Worm (Caenorhabditis elegans) whole organism, midembryonic: ENCODE results near the gene srh-27.
"Not testable (repeated sequence)": the region's sequence is repeated elsewhere in the genome, so short reads cannot be mapped to it uniquely, and the experiment has no call there.

Source experiments
- T22C8.4 ChIP-seq: fragments of 200-800 bp; sonication (Bioruptor generic); IDR thresholded peaks from 2 replicates; pipeline ENCODE4 v1.3.6; 2022; ENCODE audit warnings: missing genetic modification characterization, missing compliant biosample characterization
- cog-1 ChIP-seq: sonication (generic microtip); optimal IDR thresholded peaks from 2 replicates; lab custom pipeline; 2016; ENCODE audit warnings: missing genetic modification characterization, missing compliant biosample characterization
- flt-1 ChIP-seq: fragments of 200-800 bp; sonication (Bioruptor generic); IDR thresholded peaks from 2 replicates; pipeline ENCODE4 v1.3.6; 2022; ENCODE audit warnings: missing genetic modification characterization, missing compliant biosample characterization
- klf-2 ChIP-seq: fragments of 200-800 bp; sonication (Bioruptor generic); conservative IDR thresholded peaks from 2 replicates; pipeline ENCODE4 v1.3.6; 2022; ENCODE audit warnings: missing genetic modification reagents, missing genetic modification characterization, missing compliant biosample characterization
- med-1 ChIP-seq: sonication (generic microtip); optimal IDR thresholded peaks from 2 replicates; lab custom pipeline; 2017; ENCODE audit warnings: missing genetic modification characterization, mild to moderate bottlenecking, missing compliant biosample characterization, antibody characterized with exemption, missing genetic modification reagents; ENCODE audit not compliant: insufficient read depth
- ref-1 ChIP-seq: fragments of 200-800 bp; sonication (Bioruptor generic); conservative IDR thresholded peaks from 2 replicates; pipeline ENCODE4 v1.3.6; 2022; ENCODE audit warnings: missing genetic modification reagents, missing genetic modification characterization, missing compliant biosample characterization
- tab-1 ChIP-seq: fragments of 200-800 bp; sonication (Bioruptor generic); IDR thresholded peaks from 2 replicates; pipeline ENCODE4 v1.3.6; 2022; ENCODE audit warnings: missing genetic modification characterization, missing compliant biosample characterization
- ztf-23 ChIP-seq: fragments of 200-800 bp; sonication (Bioruptor generic); IDR thresholded peaks from 2 replicates; pipeline ENCODE4 v1.3.6; 2022; ENCODE audit warnings: missing genetic modification reagents, missing genetic modification characterization, missing compliant biosample characterization
- ztf-29 ChIP-seq: fragments of 200-800 bp; sonication (Bioruptor generic); IDR thresholded peaks from 2 replicates; pipeline ENCODE4 v1.3.6; 2022; ENCODE audit warnings: missing genetic modification reagents, missing genetic modification characterization, missing compliant biosample characterization

srh-27 gene

ce11 chrII:12425644-12426222, 22.6 kb upstream of the srh-27 start, which contains the start of gene daf-22:
Gene daf-22, minus strand, starts transcription at chrII:12425694.
- TF ChIP-seq tab-1 (GFP tag; lab: Robert Waterston, UW) (no peak), med-1 (GFP tag; lab: Kevin White, UChicago) (no peak), ztf-29 (GFP tag; lab: Robert Waterston, UW) (no peak), ref-1 (no peak), klf-2 (GFP tag; lab: Robert Waterston, UW) (no peak), flt-1 (no peak), T22C8.4 (no peak), cog-1 (tag; lab: Kevin White, UChicago) (no peak), ztf-23 (GFP tag; lab: Robert Waterston, UW) (no peak)

ce11 chrII:12429743-12430142, 18.6 kb upstream of the srh-27 start, which contains the start of gene Y57A10C.8:
Gene Y57A10C.8, minus strand, starts transcription at chrII:12429843.
- no peak for TF ChIP-seq cog-1 (tag; lab: Kevin White, UChicago)
- TF ChIP-seq ref-1, result no peak
- TF ChIP-seq med-1 (GFP tag; lab: Kevin White, UChicago), result no peak
- TF ChIP-seq ztf-29 (GFP tag; lab: Robert Waterston, UW), result no peak
- TF ChIP-seq tab-1 (GFP tag; lab: Robert Waterston, UW), result no peak
- no peak for TF ChIP-seq klf-2 (GFP tag; lab: Robert Waterston, UW)
- TF ChIP-seq T22C8.4, result no peak

- TF ChIP-seq klf-2 (GFP tag; lab: Robert Waterston, UW) (no peak), tab-1 (GFP tag; lab: Robert Waterston, UW) (no peak), T22C8.4 (no peak), ztf-23 (GFP tag; lab: Robert Waterston, UW) (no peak), med-1 (GFP tag; lab: Kevin White, UChicago) (no peak), cog-1 (tag; lab: Kevin White, UChicago) (no peak), flt-1 (no peak), ztf-29 (GFP tag; lab: Robert Waterston, UW) (no peak), ref-1 (no peak)
Observed at ce11 chrII:12432356-12432755, 16.0 kb upstream of the srh-27 start, which contains the start of gene dct-12. Gene dct-12, minus strand, starts transcription at chrII:12432456.

ce11 chrII:12435202-12435872, 13.0 kb upstream of the srh-27 start:
- no peak for TF ChIP-seq ref-1
- TF ChIP-seq ztf-29 (GFP tag; lab: Robert Waterston, UW), result no peak
- TF ChIP-seq ztf-23 (GFP tag; lab: Robert Waterston, UW), result no peak
- no peak for TF ChIP-seq cog-1 (tag; lab: Kevin White, UChicago)
- TF ChIP-seq flt-1, result no peak
- TF ChIP-seq T22C8.4, result no peak
- TF ChIP-seq klf-2 (GFP tag; lab: Robert Waterston, UW), result no peak
- TF ChIP-seq tab-1 (GFP tag; lab: Robert Waterston, UW), result no peak
- TF ChIP-seq med-1 (GFP tag; lab: Kevin White, UChicago), result no peak

ce11 chrII:12436717-12437116, 11.6 kb upstream of the srh-27 start:
- TF ChIP-seq ztf-29 (GFP tag; lab: Robert Waterston, UW), result no peak
- TF ChIP-seq cog-1 (tag; lab: Kevin White, UChicago), result no peak
- TF ChIP-seq ztf-23 (GFP tag; lab: Robert Waterston, UW), result no peak
- no peak for TF ChIP-seq T22C8.4
- no peak for TF ChIP-seq klf-2 (GFP tag; lab: Robert Waterston, UW)
- TF ChIP-seq flt-1, result no peak
- TF ChIP-seq tab-1 (GFP tag; lab: Robert Waterston, UW), result no peak
- no peak for TF ChIP-seq ref-1
- TF ChIP-seq med-1 (GFP tag; lab: Kevin White, UChicago), result no peak

ce11 chrII:12438441-12438840, 9.9 kb upstream of the srh-27 start, which contains the start of gene Y57A10C.9:
Gene Y57A10C.9, minus strand, starts transcription at chrII:12438541.
- TF ChIP-seq med-1 (GFP tag; lab: Kevin White, UChicago) (no peak), T22C8.4 (no peak), klf-2 (GFP tag; lab: Robert Waterston, UW) (no peak), ref-1 (no peak), ztf-23 (GFP tag; lab: Robert Waterston, UW) (no peak), tab-1 (GFP tag; lab: Robert Waterston, UW) (no peak), flt-1 (no peak), ztf-29 (GFP tag; lab: Robert Waterston, UW) (no peak), cog-1 (tag; lab: Kevin White, UChicago) (no peak)

- TF ChIP-seq cog-1 (tag; lab: Kevin White, UChicago); ztf-29 (GFP tag; lab: Robert Waterston, UW); med-1 (GFP tag; lab: Kevin White, UChicago): not testable (repeated sequence)
Observed at ce11 chrII:12441164-12441563, 7.2 kb upstream of the srh-27 start, which contains the start of gene Y57A10C.10. Gene Y57A10C.10, minus strand, starts transcription at chrII:12441264.

- TF ChIP-seq klf-2 (GFP tag; lab: Robert Waterston, UW) (no peak), tab-1 (GFP tag; lab: Robert Waterston, UW) (no peak), T22C8.4 (no peak), cog-1 (tag; lab: Kevin White, UChicago) (no peak), ref-1 (no peak), ztf-29 (GFP tag; lab: Robert Waterston, UW) (no peak), med-1 (GFP tag; lab: Kevin White, UChicago) (no peak), flt-1 (no peak), ztf-23 (GFP tag; lab: Robert Waterston, UW) (no peak)
Observed at ce11 chrII:12444679-12445376, 3.5 kb upstream of the srh-27 start, which contains the start of the genes W05H5.1 and pitr-6. Gene W05H5.1, minus strand, starts transcription at chrII:12444779. Gene pitr-6, plus strand, starts transcription at chrII:12445326.
